Fruit fly (Drosophila melanogaster): ENCODE results near the gene CG32240.

Gene CG32240

DNA sequence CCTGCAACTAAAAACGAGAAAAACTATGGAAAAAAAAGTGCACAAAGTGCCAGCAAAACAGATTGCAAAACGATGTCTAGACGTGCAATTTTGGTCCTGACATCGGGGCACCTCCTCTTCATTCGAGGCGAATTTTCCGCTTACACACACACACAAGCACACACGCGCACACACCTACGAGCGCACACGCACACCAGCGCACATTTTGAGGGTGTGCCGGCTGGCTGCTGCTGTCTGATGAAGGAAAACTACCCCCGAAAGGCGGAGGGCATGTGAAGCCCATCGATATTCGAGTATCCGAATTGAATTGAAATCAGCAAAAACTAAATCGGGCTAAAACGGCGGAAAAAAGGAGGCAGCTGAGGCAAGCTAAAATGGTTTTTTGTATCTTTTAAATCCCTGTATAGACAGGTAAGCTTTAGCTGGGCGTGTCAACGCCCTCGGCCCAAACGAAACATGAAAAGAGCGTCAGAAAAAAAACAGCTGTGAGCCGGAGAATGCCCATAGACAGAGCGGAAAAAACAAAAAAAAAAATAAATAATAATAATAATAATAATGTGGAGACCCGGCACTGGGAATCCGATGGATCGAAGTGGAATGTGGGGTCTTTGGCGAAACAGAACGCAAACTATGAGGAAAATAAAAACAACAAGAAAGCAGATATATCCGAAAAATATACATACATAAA lies 21.6 kb downstream of the CG32240 start:
- TF ChIP-seq sd (tag; optimal IDR thresholded peaks at IDR 0.05) (peak; percentile 65), nerfin-1 (tag; optimal IDR thresholded peaks at IDR 0.05) (peak; percentile 1), CG34224 (GFP tag; IDR thresholded peaks at IDR 0.05; ENCODE audit: partially characterized antibody) (0 out of 3 replicates have a peak, but pooled peaks have one; percentile 18), sr (GFP tag; IDR thresholded peaks at IDR 0.05) (0 out of 3 replicates have a peak, but pooled peaks have one; percentile 15), seq (GFP tag; IDR thresholded peaks at IDR 0.05) (peak; percentile 56; the same call in 1 of the 2 replicates), CG4360 (GFP tag; IDR thresholded peaks at IDR 0.05) (0 out of 2 replicates have a peak, but pooled peaks have one; percentile 28), sens (GFP tag) (peak; percentile 16), exex (tag; optimal IDR thresholded peaks at IDR 0.05) (no peak), CG9932 (GFP tag; IDR thresholded peaks at IDR 0.05) (no peak), wor (GFP tag; IDR thresholded peaks at IDR 0.05) (no peak), Hr39 (optimal IDR thresholded peaks at IDR 0.05) (peak; percentile 90), CG13894 (tag; optimal IDR thresholded peaks at IDR 0.05) (peak; percentile 99), cg (GFP tag; optimal IDR thresholded peaks at IDR 0.05) (peak; percentile 63), Oli (tag; optimal IDR thresholded peaks at IDR 0.05) (no peak), dan (GFP tag; IDR thresholded peaks at IDR 0.05) (no peak), Gsc (GFP tag; IDR thresholded peaks at IDR 0.05) (no peak), tna (GFP tag; IDR thresholded peaks at IDR 0.05; ENCODE audit: partially characterized antibody) (no peak), Gug (GFP tag; IDR thresholded peaks at IDR 0.05) (no peak), MESR4 (GFP tag; optimal IDR thresholded peaks at IDR 0.05) (no peak)

DNA sequence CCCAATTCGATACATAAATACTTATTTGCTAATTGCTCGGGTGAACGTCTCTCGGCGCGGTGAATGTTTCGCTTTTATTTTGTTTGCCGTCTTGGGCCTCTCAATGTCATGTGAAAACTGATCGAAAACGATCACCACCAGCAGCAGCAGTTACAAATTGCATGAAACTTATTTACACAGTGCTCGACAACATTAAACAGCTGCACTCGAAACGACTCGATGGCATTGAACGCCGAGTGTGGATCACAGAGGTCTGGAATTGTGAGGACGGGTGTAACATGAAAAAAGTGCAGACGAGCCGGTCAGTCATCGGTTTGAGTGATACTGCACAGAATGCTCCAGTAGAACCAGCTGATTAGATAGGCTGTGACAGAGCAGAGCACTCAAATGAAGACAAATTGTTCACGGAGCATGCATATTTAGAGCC lies 23.7 kb downstream of the CG32240 start:
- TF ChIP-seq Sox102F (GFP tag; optimal IDR thresholded peaks at IDR 0.05) (no peak), CG4707 (GFP tag; optimal IDR thresholded peaks at IDR 0.05) (peak; percentile 45), Med (GFP tag) (peak; percentile 71), ara (GFP tag; IDR thresholded peaks at IDR 0.05) (peak; percentile 41; the same call in 1 of the 2 replicates), Side (GFP tag; optimal IDR thresholded peaks at IDR 0.05) (no peak), pb (GFP tag; optimal IDR thresholded peaks at IDR 0.05) (no peak), fd64A (GFP tag; optimal IDR thresholded peaks at IDR 0.05) (peak; percentile 17), Ets65A (GFP tag) (no peak), Blimp-1 (GFP tag; optimal IDR thresholded peaks at IDR 0.05) (peak; percentile 31), ase (GFP tag; IDR thresholded peaks at IDR 0.05) (no peak), stc (GFP tag; IDR thresholded peaks at IDR 0.05) (peak; percentile 21; the same call in 1 of the 2 replicates), CG2120 (GFP tag; optimal IDR thresholded peaks at IDR 0.05) (no peak), CG6791 (GFP tag; IDR thresholded peaks at IDR 0.05; ENCODE audit: partially characterized antibody) (no peak), CG2199 (GFP tag; IDR thresholded peaks at IDR 0.05) (peak; percentile 26; the same call in 1 of the 3 replicates), CG10209 (GFP tag; optimal IDR thresholded peaks at IDR 0.05) (no peak), ATbp (GFP tag; optimal IDR thresholded peaks at IDR 0.05) (peak; percentile 58), Hmx (GFP tag; optimal IDR thresholded peaks at IDR 0.05) (no peak), sens (GFP tag) (peak; percentile 74), CG42726 (GFP tag; IDR thresholded peaks at IDR 0.05; ENCODE audit: partially characterized antibody) (no peak), mam (GFP tag; optimal IDR thresholded peaks at IDR 0.05) (no peak), hkb (optimal IDR thresholded peaks at IDR 0.05) (no peak), hkb (GFP tag; IDR thresholded peaks at IDR 0.05) (peak; percentile 27; the same call in 1 of the 2 replicates), ems (GFP tag; optimal IDR thresholded peaks at IDR 0.05) (no peak), z (GFP tag; IDR thresholded peaks at IDR 0.05) (peak; percentile 78; the same call in 2 of the 3 replicates), CG3407 (GFP tag; optimal IDR thresholded peaks at IDR 0.05) (peak; percentile 14), sima (GFP tag; optimal IDR thresholded peaks at IDR 0.05) (no peak), CG6254 (GFP tag; optimal IDR thresholded peaks at IDR 0.05) (no peak), H2.0 (GFP tag; IDR thresholded peaks at IDR 0.05) (no peak), bsh (GFP tag; optimal IDR thresholded peaks at IDR 0.05) (peak in 1 of 2 experiments; percentile 14), CG4820 (GFP tag; optimal IDR thresholded peaks at IDR 0.05) (no peak), CG8388 (GFP tag; optimal IDR thresholded peaks at IDR 0.05) (peak; percentile 66)

Data from whole organism, embryonic.